Fruit fly (Drosophila melanogaster) whole organism, adult: ENCODE data around the gene Gyf.

Experiments
- CG11617 ChIP-seq: fragments of 200-800 bp; sonication (Bioruptor generic); optimal IDR thresholded peaks from 2 replicates; lab custom pipeline; 2017; ENCODE audit warnings: mild to moderate bottlenecking, missing biosample characterization, missing genetic modification reagents, missing genetic modification characterization
- CG12768 ChIP-seq: fragments of 200-800 bp; sonication (Bioruptor generic); optimal IDR thresholded peaks from 2 replicates; lab custom pipeline; 2017; ENCODE audit warnings: missing biosample characterization, missing genetic modification characterization, mild to moderate bottlenecking, moderate library complexity, missing genetic modification reagents
- CG14711 ChIP-seq: fragments of 200-800 bp; sonication (Bioruptor generic); optimal IDR thresholded peaks from 2 replicates; lab custom pipeline; 2018; ENCODE audit warnings: missing biosample characterization, mild to moderate bottlenecking, missing genetic modification characterization, moderate library complexity
- CG1620 ChIP-seq: fragments of 200-800 bp; sonication (Bioruptor generic); optimal IDR thresholded peaks from 2 replicates; lab custom pipeline; 2016; ENCODE audit warnings: missing biosample characterization, missing genetic modification characterization
- CG5204 ChIP-seq: fragments of 200-800 bp; sonication (Bioruptor generic); optimal IDR thresholded peaks from 2 replicates; lab custom pipeline; 2016; ENCODE audit warnings: missing biosample characterization, missing genetic modification characterization
- CG7045 ChIP-seq: fragments of 200-800 bp; sonication (Bioruptor generic); optimal IDR thresholded peaks from 2 replicates; lab custom pipeline; 2017; ENCODE audit warnings: missing biosample characterization, mild to moderate bottlenecking, missing genetic modification characterization
- Clk ChIP-seq: fragments of 200-800 bp; sonication (Bioruptor generic); optimal IDR thresholded peaks from 2 replicates; lab custom pipeline; 2017; ENCODE audit warnings: missing biosample characterization, missing genetic modification characterization
- Crg-1 ChIP-seq: fragments of 200-800 bp; sonication (Bioruptor generic); optimal IDR thresholded peaks from 2 replicates; lab custom pipeline; 2016; ENCODE audit warnings: missing biosample characterization, missing genetic modification characterization
- Hr96 ChIP-seq: fragments of 200-800 bp; sonication (Bioruptor generic); optimal IDR thresholded peaks from 2 replicates; lab custom pipeline; 2016; ENCODE audit warnings: missing biosample characterization, missing genetic modification characterization
- cic ChIP-seq: fragments of 200-800 bp; sonication (Bioruptor generic); optimal IDR thresholded peaks from 2 replicates; lab custom pipeline; 2017; ENCODE audit warnings: missing biosample characterization, mild to moderate bottlenecking, missing genetic modification characterization, moderate library complexity
- cnc ChIP-seq, 2 experiments: fragments of >200 bp; optimal IDR thresholded peaks; 2 replicates each; lab custom pipeline; 2017
- ovo ChIP-seq: fragments of 200-800 bp; sonication (Bioruptor generic); optimal IDR thresholded peaks from 2 replicates; lab custom pipeline; 2016; ENCODE audit warnings: missing biosample characterization, missing genetic modification characterization
- pad ChIP-seq: fragments of 200-800 bp; sonication (Bioruptor generic); optimal IDR thresholded peaks from 3 replicates; lab custom pipeline; 2017; ENCODE audit warnings: missing biosample characterization, missing genetic modification characterization, mild to moderate bottlenecking, moderate library complexity, missing genetic modification reagents
- tj ChIP-seq: fragments of 200-800 bp; sonication (Bioruptor generic); optimal IDR thresholded peaks from 3 replicates; lab custom pipeline; 2017; ENCODE audit warnings: missing biosample characterization, mild to moderate bottlenecking, missing genetic modification characterization, moderate library complexity
- toe ChIP-seq: fragments of 200-800 bp; sonication (Bioruptor generic); optimal IDR thresholded peaks from 2 replicates; lab custom pipeline; 2016; ENCODE audit warnings: missing biosample characterization, missing genetic modification characterization

Gene Gyf

dm6 chr4:806960-807359 lies 59.9 kb downstream of the Gyf start:
- TF ChIP-seq Clk (GFP tag; lab: Kevin White, UChicago) (no peak), CG14711 (tag; lab: Kevin White, UChicago) (no peak), CG12768 (GFP tag; lab: Kevin White, UChicago) (no peak), Crg-1 (GFP tag; lab: Kevin White, UChicago) (no peak), CG11617 (GFP tag; lab: Kevin White, UChicago) (no peak), ovo (GFP tag; lab: Kevin White, UChicago) (no peak), CG5204 (GFP tag; lab: Kevin White, UChicago) (no peak), tj (GFP tag; lab: Kevin White, UChicago) (no peak), toe (no peak), cic (GFP tag; lab: Kevin White, UChicago) (no peak), cnc (optimal IDR thresholded peaks at IDR 0.05; lab: Kevin White, UChicago) (no peak), pad (no peak), CG7045 (GFP tag; lab: Kevin White, UChicago) (no peak), Hr96 (GFP tag; lab: Kevin White, UChicago) (no peak), CG1620 (GFP tag; lab: Kevin White, UChicago) (no peak)
